Fruit fly (Drosophila melanogaster) whole organism, embryonic: ENCODE measurements around the gene PAPLA1.

Experiments
- Antp ChIP-seq: fragments of 200-800 bp; sonication (Bioruptor generic); optimal IDR thresholded peaks from 3 replicates; lab custom pipeline; 2016; ENCODE audit warnings: missing biosample characterization, missing genetic modification characterization
- Bteb2 ChIP-seq: fragments of 200-800 bp; sonication (Bioruptor generic); optimal IDR thresholded peaks from 2 replicates; lab custom pipeline; 2016; ENCODE audit warnings: missing biosample characterization, missing genetic modification characterization
- CG10321 ChIP-seq: fragments of 200-800 bp; sonication (Bioruptor generic); IDR thresholded peaks from 2 replicates; pipeline ENCODE4 v1.3.6; 2022; ENCODE audit warnings: missing biosample characterization, missing genetic modification characterization
- CG11085 ChIP-seq: fragments of 200-800 bp; sonication (Bioruptor generic); IDR thresholded peaks from 2 replicates; pipeline ENCODE4 v1.3.6; 2022; ENCODE audit warnings: missing biosample characterization, missing genetic modification characterization
- CG11398 ChIP-seq: fragments of 200-800 bp; sonication (Bioruptor generic); optimal IDR thresholded peaks from 2 replicates; lab custom pipeline; 2016; ENCODE audit warnings: missing biosample characterization, missing genetic modification characterization
- CG11695 ChIP-seq: fragments of 200-800 bp; sonication (Bioruptor generic); IDR thresholded peaks from 3 replicates; pipeline ENCODE4 v1.3.6; 2022; ENCODE audit warnings: missing biosample characterization, missing genetic modification characterization
- CG12391 ChIP-seq: fragments of 200-800 bp; sonication (Bioruptor generic); optimal IDR thresholded peaks from 3 replicates; lab custom pipeline; 2018; ENCODE audit warnings: missing biosample characterization, mild to moderate bottlenecking, missing genetic modification characterization, moderate library complexity
- CG1602 ChIP-seq: fragments of 200-800 bp; sonication (Bioruptor generic); optimal IDR thresholded peaks from 3 replicates; lab custom pipeline; 2016; ENCODE audit warnings: missing biosample characterization, missing genetic modification characterization
- CG16815 ChIP-seq: fragments of 200-800 bp; sonication (Bioruptor generic); optimal IDR thresholded peaks from 3 replicates; lab custom pipeline; 2017; ENCODE audit warnings: missing biosample characterization, mild to moderate bottlenecking, missing genetic modification characterization
- CG17328 ChIP-seq: fragments of 200-800 bp; sonication (Bioruptor generic); IDR thresholded peaks from 2 replicates; pipeline ENCODE4 v1.3.6; 2022; ENCODE audit warnings: missing biosample characterization, missing genetic modification characterization
- CG17359 ChIP-seq: fragments of 200-800 bp; sonication (Bioruptor generic); optimal IDR thresholded peaks from 3 replicates; lab custom pipeline; 2018; ENCODE audit warnings: missing biosample characterization, mild to moderate bottlenecking, missing genetic modification characterization, moderate library complexity
- CG18011 ChIP-seq: fragments of 200-800 bp; sonication (Bioruptor generic); optimal IDR thresholded peaks from 2 replicates; lab custom pipeline; 2017; ENCODE audit warnings: missing biosample characterization, missing genetic modification characterization, mild to moderate bottlenecking, moderate library complexity, missing genotype
- CG18599 ChIP-seq: fragments of 200-800 bp; sonication (Bioruptor generic); optimal IDR thresholded peaks from 3 replicates; lab custom pipeline; 2017; ENCODE audit warnings: missing biosample characterization, missing genetic modification characterization, mild to moderate bottlenecking, moderate library complexity, missing genetic modification reagents
- CG2889 ChIP-seq: fragments of 200-800 bp; sonication (Bioruptor generic); IDR thresholded peaks from 3 replicates; pipeline ENCODE4 v1.3.6; 2022; ENCODE audit warnings: missing biosample characterization, missing genetic modification characterization
- CG30020 ChIP-seq: fragments of 200-800 bp; optimal IDR thresholded peaks from 2 replicates; lab custom pipeline; 2019; ENCODE audit warnings: missing biosample characterization, mild to moderate bottlenecking, missing genetic modification characterization, moderate library complexity
- CG4404 ChIP-seq: fragments of 200-800 bp; sonication (Bioruptor generic); IDR thresholded peaks from 2 replicates; pipeline ENCODE4 v1.3.6; 2022; ENCODE audit warnings: missing biosample characterization, missing genetic modification characterization
- CG4424 ChIP-seq: fragments of 200-800 bp; sonication (Bioruptor generic); optimal IDR thresholded peaks from 3 replicates; lab custom pipeline; 2016; ENCODE audit warnings: missing biosample characterization, missing genetic modification characterization
- CG6765 ChIP-seq: fragments of 200-800 bp; sonication (Bioruptor generic); optimal IDR thresholded peaks from 3 replicates; lab custom pipeline; 2017; ENCODE audit warnings: missing biosample characterization, mild to moderate bottlenecking, missing genetic modification characterization
- Chrac-16 ChIP-seq: fragments of 200-800 bp; sonication (Bioruptor generic); optimal IDR thresholded peaks from 3 replicates; lab custom pipeline; 2016; ENCODE audit warnings: missing biosample characterization, missing genetic modification characterization
- Deaf1 ChIP-seq: fragments of 200-800 bp; optimal IDR thresholded peaks from 3 replicates; lab custom pipeline; 2019; ENCODE audit warnings: missing biosample characterization, mild to moderate bottlenecking, missing genetic modification characterization, moderate library complexity
- Dref ChIP-seq: fragments of 200-800 bp; sonication (Bioruptor generic); IDR thresholded peaks from 2 replicates; pipeline ENCODE4 v1.3.6; 2022; ENCODE audit warnings: missing biosample characterization, missing genetic modification characterization
- HmgZ ChIP-seq: fragments of 200-800 bp; sonication (Bioruptor generic); optimal IDR thresholded peaks from 2 replicates; lab custom pipeline; 2018; ENCODE audit warnings: missing biosample characterization, mild to moderate bottlenecking, missing genetic modification characterization
- Hr78 ChIP-seq, 2 experiments: fragments of 200-800 bp in 1 of 2; fragments of >200 bp in 1 of 2; sonication (Bioruptor generic) in 1 of 2; optimal IDR thresholded peaks; 2 replicates each; lab custom pipeline; 2017 to 2019; ENCODE audit warnings: missing biosample characterization in 2 of 2, missing genetic modification characterization in 2 of 2, mild to moderate bottlenecking in 1 of 2, moderate library complexity in 1 of 2
- Mad ChIP-seq: fragments of 200-800 bp; sonication (Bioruptor generic); optimal IDR thresholded peaks from 2 replicates; lab custom pipeline; 2016; ENCODE audit warnings: missing biosample characterization, missing genetic modification characterization
- Mes4 ChIP-seq: fragments of 200-800 bp; sonication (Bioruptor generic); optimal IDR thresholded peaks from 2 replicates; lab custom pipeline; 2016; ENCODE audit warnings: missing biosample characterization, missing genetic modification characterization
- NC2α ChIP-seq: fragments of 200-800 bp; sonication (Bioruptor generic); optimal IDR thresholded peaks from 2 replicates; lab custom pipeline; 2016; ENCODE audit warnings: missing biosample characterization, missing genetic modification characterization
- NFAT ChIP-seq: fragments of 200-800 bp; sonication (Bioruptor generic); IDR thresholded peaks from 2 replicates; pipeline ENCODE4 v1.3.6; 2022; ENCODE audit warnings: missing biosample characterization, missing genetic modification characterization
- Nf-YC ChIP-seq: fragments of 200-800 bp; optimal IDR thresholded peaks from 3 replicates; lab custom pipeline; 2019; ENCODE audit warnings: missing biosample characterization, mild to moderate bottlenecking, missing genetic modification characterization, moderate library complexity
- Oli ChIP-seq: fragments of 200-800 bp; sonication (Bioruptor generic); optimal IDR thresholded peaks from 2 replicates; lab custom pipeline; 2018; ENCODE audit warnings: missing biosample characterization, mild to moderate bottlenecking, missing genetic modification characterization, moderate library complexity
- TFAM ChIP-seq: fragments of 200-800 bp; sonication (Bioruptor generic); optimal IDR thresholded peaks from 2 replicates; lab custom pipeline; 2017; ENCODE audit warnings: missing biosample characterization, missing genetic modification characterization, inconsistent platforms
- Vsx1 ChIP-seq: fragments of 200-800 bp; sonication (Bioruptor generic); optimal IDR thresholded peaks from 2 replicates; lab custom pipeline; 2017; ENCODE audit warnings: missing biosample characterization, mild to moderate bottlenecking, missing genetic modification characterization, missing genetic modification reagents
- al ChIP-seq: fragments of 200-800 bp; sonication (Bioruptor generic); IDR thresholded peaks from 2 replicates; pipeline ENCODE4 v1.3.6; 2022; ENCODE audit warnings: missing biosample characterization, missing genetic modification characterization
- ash1 ChIP-seq: fragments of 200-800 bp; sonication (Bioruptor generic); optimal IDR thresholded peaks from 2 replicates; lab custom pipeline; 2018; ENCODE audit warnings: missing biosample characterization, mild to moderate bottlenecking, missing genetic modification characterization
- bsh ChIP-seq, 2 experiments: fragments of 200-800 bp; sonication (Bioruptor generic); optimal IDR thresholded peaks; 2 replicates each; lab custom pipeline; 2017 to 2018; ENCODE audit warnings: mild to moderate bottlenecking in 2 of 2, missing biosample characterization in 2 of 2, missing genetic modification characterization in 2 of 2, moderate library complexity in 1 of 2
- btn ChIP-seq: fragments of 200-800 bp; sonication (Bioruptor generic); optimal IDR thresholded peaks from 2 replicates; lab custom pipeline; 2016; ENCODE audit warnings: missing biosample characterization, missing genetic modification characterization
- fd3F ChIP-seq: fragments of 200-800 bp; sonication (Bioruptor generic); optimal IDR thresholded peaks from 2 replicates; lab custom pipeline; 2018; ENCODE audit warnings: missing biosample characterization, mild to moderate bottlenecking, missing genetic modification characterization, moderate library complexity
- gce ChIP-seq: fragments of 200-800 bp; sonication (Bioruptor generic); IDR thresholded peaks from 3 replicates; pipeline ENCODE4 v1.3.6; 2022; ENCODE audit warnings: missing biosample characterization, missing genetic modification characterization
- gem ChIP-seq: fragments of 200-800 bp; sonication (Bioruptor generic); optimal IDR thresholded peaks from 2 replicates; lab custom pipeline; 2019; ENCODE audit warnings: missing biosample characterization, mild to moderate bottlenecking, missing genetic modification characterization, moderate library complexity
- grau ChIP-seq: fragments of 200-800 bp; optimal IDR thresholded peaks from 3 replicates; lab custom pipeline; 2019; ENCODE audit warnings: missing biosample characterization, mild to moderate bottlenecking, missing genetic modification characterization, moderate library complexity
- gro ChIP-seq: fragments of 200-800 bp; sonication (Bioruptor generic); optimal IDR thresholded peaks from 2 replicates; lab custom pipeline; 2016; ENCODE audit warnings: missing biosample characterization, missing genetic modification characterization
- her ChIP-seq: fragments of 200-800 bp; sonication (Bioruptor generic); optimal IDR thresholded peaks from 2 replicates; lab custom pipeline; 2016; ENCODE audit warnings: missing biosample characterization, missing genetic modification characterization
- inv ChIP-seq: fragments of 200-800 bp; sonication (Bioruptor generic); IDR thresholded peaks from 2 replicates; pipeline ENCODE4 v1.3.6; 2022; ENCODE audit warnings: missing biosample characterization, missing genetic modification characterization; ENCODE audit not compliant: partially characterized antibody
- lilli ChIP-seq: fragments of 200-800 bp; sonication (Bioruptor generic); optimal IDR thresholded peaks from 3 replicates; lab custom pipeline; 2016; ENCODE audit warnings: missing biosample characterization, missing genetic modification characterization
- nau ChIP-seq: fragments of 200-800 bp; sonication (Bioruptor generic); optimal IDR thresholded peaks from 3 replicates; lab custom pipeline; 2017; ENCODE audit warnings: missing biosample characterization, mild to moderate bottlenecking, missing genetic modification characterization, missing genetic modification reagents
- row ChIP-seq: fragments of 200-800 bp; sonication (Bioruptor generic); IDR thresholded peaks from 3 replicates; pipeline ENCODE4 v1.3.6; 2022; ENCODE audit warnings: missing biosample characterization, missing genetic modification characterization
- salm ChIP-seq: fragments of 200-800 bp; sonication (Bioruptor generic); optimal IDR thresholded peaks from 2 replicates; lab custom pipeline; 2018; ENCODE audit warnings: missing biosample characterization, mild to moderate bottlenecking, missing genetic modification characterization
- sima ChIP-seq: fragments of 200-800 bp; sonication (Bioruptor generic); optimal IDR thresholded peaks from 2 replicates; lab custom pipeline; 2016; ENCODE audit warnings: missing biosample characterization, missing genetic modification characterization
- sob ChIP-seq: fragments of 200-800 bp; sonication (Bioruptor generic); IDR thresholded peaks from 2 replicates; pipeline ENCODE4 v1.3.6; 2022; ENCODE audit warnings: missing biosample characterization, missing genetic modification characterization
- wor ChIP-seq: fragments of 200-800 bp; sonication (Bioruptor generic); IDR thresholded peaks from 2 replicates; pipeline ENCODE4 v1.3.6; 2022; ENCODE audit warnings: missing biosample characterization, missing genetic modification characterization
- zen ChIP-seq: fragments of 200-800 bp; sonication (Bioruptor generic); optimal IDR thresholded peaks from 3 replicates; lab custom pipeline; 2018; ENCODE audit warnings: missing biosample characterization, mild to moderate bottlenecking, missing genetic modification characterization, moderate library complexity
- zen2 ChIP-seq: fragments of 200-800 bp; sonication (Bioruptor generic); IDR thresholded peaks from 3 replicates; pipeline ENCODE4 v1.3.6; 2022; ENCODE audit warnings: missing biosample characterization, missing genetic modification characterization; ENCODE audit not compliant: partially characterized antibody

Gene PAPLA1

dm6 chr2L:8097461-8097860, 62.0 kb downstream of the PAPLA1 start (continued):
- TF ChIP-seq sob (GFP tag; lab: Robert Waterston, UW), result peak; percentile 50
- no peak for TF ChIP-seq Dref
- TF ChIP-seq nau, result peak; percentile 82
- peak; percentile 76 for TF ChIP-seq CG6765 (GFP tag; lab: Kevin White, UChicago)
- peak; percentile 56 for TF ChIP-seq CG17359
- TF ChIP-seq CG4424 (GFP tag; lab: Kevin White, UChicago), result peak; percentile 39
- no peak for TF ChIP-seq CG16815 (GFP tag; lab: Kevin White, UChicago)
- no peak for TF ChIP-seq CG4404 (GFP tag; lab: Robert Waterston, UW)
- TF ChIP-seq Bteb2, result no peak
- TF ChIP-seq Vsx1 (GFP tag; lab: Kevin White, UChicago), result peak; percentile 68
- TF ChIP-seq NFAT (GFP tag; lab: Robert Waterston, UW), result peak; percentile 53; the same call in 1 of the 2 replicates
- peak; percentile 55 for TF ChIP-seq salm (tag; lab: Kevin White, UChicago)
- peak; percentile 32 for TF ChIP-seq grau
- TF ChIP-seq Mes4 (GFP tag; lab: Kevin White, UChicago), result no peak
- no peak for TF ChIP-seq CG11398 (GFP tag; lab: Kevin White, UChicago)
- no peak for TF ChIP-seq Deaf1
- peak; percentile 25 for TF ChIP-seq Nf-YC
- no peak for TF ChIP-seq Oli
- TF ChIP-seq gce (GFP tag; lab: Robert Waterston, UW), result 0 out of 3 replicates have a peak, but pooled peaks have one; percentile 20
- TF ChIP-seq gro (GFP tag; lab: Kevin White, UChicago), result peak; percentile 40
- TF ChIP-seq CG17328 (GFP tag; lab: Robert Waterston, UW), result no peak
- TF ChIP-seq btn, result no peak
- no peak for TF ChIP-seq row (GFP tag; lab: Robert Waterston, UW)
- TF ChIP-seq NC2α (GFP tag; lab: Kevin White, UChicago), result no peak
- peak in 1 of 2 experiments; percentile 64 for TF ChIP-seq Hr78 (GFP tag; optimal IDR thresholded peaks at IDR 0.05; lab: Kevin White, UChicago)
- TF ChIP-seq CG1602 (GFP tag; lab: Kevin White, UChicago), result no peak
- no peak for TF ChIP-seq zen (tag; lab: Kevin White, UChicago)
- no peak for TF ChIP-seq Chrac-16 (GFP tag; lab: Kevin White, UChicago)
- TF ChIP-seq her (GFP tag; lab: Kevin White, UChicago), result no peak
- TF ChIP-seq inv, result 0 out of 2 replicates have a peak, but pooled peaks have one; percentile 1
- no peak for TF ChIP-seq CG2889 (GFP tag; lab: Robert Waterston, UW)
- no peak for TF ChIP-seq CG11695
- peak; percentile 58 for TF ChIP-seq gem (tag; lab: Kevin White, UChicago)
- TF ChIP-seq al (GFP tag; lab: Robert Waterston, UW), result no peak
- peak; percentile 37 for TF ChIP-seq CG18011
- TF ChIP-seq bsh (GFP tag; optimal IDR thresholded peaks at IDR 0.05; lab: Kevin White, UChicago), result peak in 1 of 2 experiments; percentile 53
- peak; percentile 29 for TF ChIP-seq ash1 (GFP tag; lab: Kevin White, UChicago)
- no peak for TF ChIP-seq sima (GFP tag; lab: Kevin White, UChicago)
- TF ChIP-seq Mad (GFP tag; lab: Kevin White, UChicago), result no peak
- TF ChIP-seq HmgZ (tag; lab: Kevin White, UChicago), result peak; percentile 72
- peak; percentile 45 for TF ChIP-seq CG12391 (tag; lab: Kevin White, UChicago)
- TF ChIP-seq wor (GFP tag; lab: Robert Waterston, UW), result no peak
- peak; percentile 17 for TF ChIP-seq fd3F (GFP tag; lab: Kevin White, UChicago)
- no peak for TF ChIP-seq zen2 (GFP tag; lab: Robert Waterston, UW)
- TF ChIP-seq CG30020 (tag; lab: Kevin White, UChicago), result no peak
- TF ChIP-seq CG18599 (GFP tag; lab: Kevin White, UChicago), result peak; percentile 77
- no peak for TF ChIP-seq TFAM
- no peak for TF ChIP-seq CG11085 (GFP tag; lab: Robert Waterston, UW)
- no peak for TF ChIP-seq CG10321 (GFP tag; lab: Robert Waterston, UW)
- no peak for TF ChIP-seq lilli (GFP tag; lab: Kevin White, UChicago)
- no peak for TF ChIP-seq Antp
